Worm (Caenorhabditis elegans): ENCODE results near the gene apm-3.

- TF ChIP-seq blmp-1 (tag; optimal IDR thresholded peaks at IDR 0.05; ENCODE audit: insufficient read depth) (no peak), nhr-10 (tag; optimal IDR thresholded peaks at IDR 0.05) (no peak), skn-1 (tag; optimal IDR thresholded peaks at IDR 0.05) (no peak), fos-1 (tag; optimal IDR thresholded peaks at IDR 0.05) (no peak), ama-1 (optimal IDR thresholded peaks at IDR 0.05) (no peak), ztf-4 (tag; optimal IDR thresholded peaks at IDR 0.05) (no peak), ztf-11 (tag; optimal IDR thresholded peaks at IDR 0.05) (no peak), unc-62 (GFP tag; optimal IDR thresholded peaks at IDR 0.05) (no peak)
These were observed 15.3 kb downstream of the apm-3 start, which contains the start of gene C44C1.6 for ce11 chrX:970072-970471.
